Worm (Caenorhabditis elegans) whole organism, mixed stage, embryonic: Measurements from ENCODE around the gene cysl-1.

Experiments
- blmp-1 ChIP-seq: fragments of 150-350 bp; optimal IDR thresholded peaks from 2 replicates; lab custom pipeline; 2014; ENCODE audit warnings: missing biosample characterization, missing genetic modification characterization
- ceh-39 ChIP-seq: fragments of 150-350 bp; optimal IDR thresholded peaks from 2 replicates; lab custom pipeline; 2014; ENCODE audit warnings: missing biosample characterization, missing genetic modification characterization
- ceh-43 ChIP-seq: fragments of 200-800 bp; sonication (Bioruptor generic); optimal IDR thresholded peaks from 2 replicates; lab custom pipeline; 2018; ENCODE audit warnings: mild to moderate bottlenecking, missing genetic modification characterization, moderate library complexity, missing compliant biosample characterization
- hlh-1 ChIP-seq: fragments of 150-350 bp; optimal IDR thresholded peaks from 2 replicates; lab custom pipeline; 2014; ENCODE audit warnings: missing biosample characterization, missing genetic modification reagents, missing genetic modification characterization
- lin-32 ChIP-seq: fragments of 200-800 bp; sonication (Bioruptor generic); optimal IDR thresholded peaks from 2 replicates; lab custom pipeline; 2018; ENCODE audit warnings: mild to moderate bottlenecking, missing genetic modification characterization, missing compliant biosample characterization
- mls-2 ChIP-seq: sonication (generic microtip); optimal IDR thresholded peaks from 2 replicates; lab custom pipeline; 2016; ENCODE audit warnings: mild to moderate bottlenecking, missing genetic modification characterization, moderate library complexity, missing compliant biosample characterization
- nhr-28 ChIP-seq: fragments of 150-350 bp; optimal IDR thresholded peaks from 2 replicates; lab custom pipeline; 2014; ENCODE audit warnings: missing biosample characterization, missing genetic modification characterization
- pha-4 ChIP-seq: fragments of 150-350 bp; optimal IDR thresholded peaks from 2 replicates; lab custom pipeline; 2018; ENCODE audit warnings: missing biosample characterization, missing genetic modification reagents, missing genetic modification characterization
- unc-120 ChIP-seq: sonication (generic microtip); optimal IDR thresholded peaks from 2 replicates; lab custom pipeline; 2017; ENCODE audit warnings: missing genetic modification characterization, missing compliant biosample characterization; ENCODE audit not compliant: poor library complexity, severe bottlenecking
- unc-39 ChIP-seq: fragments of 150-350 bp; optimal IDR thresholded peaks from 2 replicates; lab custom pipeline; 2014; ENCODE audit warnings: missing biosample characterization, missing genetic modification characterization
- ztf-11 ChIP-seq: fragments of 150-350 bp; optimal IDR thresholded peaks from 2 replicates; lab custom pipeline; 2014; ENCODE audit warnings: missing biosample characterization, missing genetic modification characterization

DNA sequence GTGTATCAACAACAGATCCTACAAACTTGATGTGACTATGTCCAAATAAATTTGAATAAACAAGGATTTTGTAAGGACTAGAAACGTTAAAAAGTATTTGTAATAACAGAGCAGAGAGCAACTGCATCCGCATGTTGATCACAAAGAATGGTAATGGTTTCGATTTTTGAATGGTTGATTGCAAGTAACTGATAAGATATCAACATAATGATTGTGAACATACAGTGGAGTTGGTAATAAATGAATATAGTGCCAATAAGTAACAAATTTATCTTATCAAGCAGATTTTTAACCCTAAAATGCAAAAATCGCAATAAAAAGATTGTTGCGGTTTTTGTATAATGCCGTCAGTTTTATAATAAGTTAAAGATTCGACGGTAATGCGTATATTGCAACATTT, 29.4 kb downstream of the cysl-1 start, which contains the start of gene ugt-23:
- TF ChIP-seq ceh-39 (tag; lab: Kevin White, UChicago): no peak
- no peak for TF ChIP-seq unc-39 (tag; lab: Kevin White, UChicago)
- no peak for TF ChIP-seq ztf-11 (tag; lab: Kevin White, UChicago)
- TF ChIP-seq nhr-28 (tag; lab: Kevin White, UChicago): no peak
- TF ChIP-seq lin-32 (GFP tag; lab: Kevin White, UChicago): no peak
- no peak for TF ChIP-seq ceh-43 (GFP tag; lab: Kevin White, UChicago)
- no peak for TF ChIP-seq blmp-1
- TF ChIP-seq hlh-1: no peak
- no peak for TF ChIP-seq mls-2 (tag; lab: Kevin White, UChicago)
- no peak for TF ChIP-seq pha-4 (tag; lab: Kevin White, UChicago)
- no peak for TF ChIP-seq unc-120 (tag; lab: Kevin White, UChicago)
